Fruit fly (Drosophila melanogaster) whole organism, prepupa: ENCODE measurements around the gene CG42585.

ENCODE experiments used
- Blimp-1 ChIP-seq: fragments of 200-800 bp; sonication (Bioruptor generic); optimal IDR thresholded peaks from 3 replicates; lab custom pipeline; 2017; ENCODE audit warnings: missing biosample characterization, missing genetic modification characterization, mild to moderate bottlenecking, moderate library complexity, missing genetic modification reagents
- Met ChIP-seq: fragments of 200-800 bp; sonication (Bioruptor generic); optimal IDR thresholded peaks from 3 replicates; lab custom pipeline; 2016; ENCODE audit warnings: missing biosample characterization, missing genetic modification characterization

DNA sequence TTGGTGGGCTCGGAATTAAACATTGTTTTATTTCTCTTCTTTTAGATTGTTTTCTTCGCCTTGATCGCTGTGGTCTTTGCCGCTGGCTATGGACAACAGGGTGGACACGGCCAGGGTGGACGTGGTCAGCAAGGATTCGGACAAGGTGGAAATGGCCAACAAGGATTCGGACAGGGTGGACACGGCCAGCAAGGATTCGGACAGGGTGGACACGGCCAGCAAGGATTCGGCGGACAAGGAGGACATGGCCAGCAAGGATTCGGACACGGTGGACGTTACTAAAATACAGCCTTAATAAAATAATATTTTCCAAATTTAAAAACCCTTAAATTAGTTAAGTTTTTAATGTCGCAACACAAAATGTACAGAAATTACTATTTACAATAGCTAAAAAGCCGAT, 3.6 kb downstream of the CG42585 start:
- TF ChIP-seq Met (GFP tag; lab: Kevin White, UChicago) (no peak), Blimp-1 (no peak)
